Worm (Caenorhabditis elegans): ENCODE data around the gene nhr-19.

nhr-19 gene

ce11 chrII:9604063-9604462 is 1.3 kb downstream of the nhr-19 start:
- TF ChIP-seq nhr-237 (tag; optimal IDR thresholded peaks at IDR 0.05): no peak
- TF ChIP-seq lsy-2 (tag; optimal IDR thresholded peaks at IDR 0.05): no peak
- TF ChIP-seq mab-5 (tag; optimal IDR thresholded peaks at IDR 0.05): no peak
- TF ChIP-seq nhr-12 (tag; optimal IDR thresholded peaks at IDR 0.05): no peak
- no peak for TF ChIP-seq mep-1 (tag; optimal IDR thresholded peaks at IDR 0.05)
- no peak for TF ChIP-seq drap-1 (GFP tag; optimal IDR thresholded peaks at IDR 0.05)
- TF ChIP-seq sem-2 (GFP tag; optimal IDR thresholded peaks at IDR 0.05): no peak
- no peak for TF ChIP-seq unc-39 (tag; optimal IDR thresholded peaks at IDR 0.05)
- no peak for TF ChIP-seq snpc-4 (tag; optimal IDR thresholded peaks at IDR 0.05)
- no peak for TF ChIP-seq pha-4 (tag; optimal IDR thresholded peaks at IDR 0.05)
- TF ChIP-seq ceh-39 (tag; optimal IDR thresholded peaks at IDR 0.05): no peak
- no peak for TF ChIP-seq ceh-83 (GFP tag; optimal IDR thresholded peaks at IDR 0.05)
- no peak for TF ChIP-seq ces-1 (GFP tag; optimal IDR thresholded peaks at IDR 0.05)
- no peak for TF ChIP-seq lin-32 (GFP tag; optimal IDR thresholded peaks at IDR 0.05)
- no peak for TF ChIP-seq nhr-28 (tag; optimal IDR thresholded peaks at IDR 0.05)
- TF ChIP-seq bed-3 (GFP tag; optimal IDR thresholded peaks at IDR 0.05): no peak
- no peak for TF ChIP-seq blmp-1 (tag; optimal IDR thresholded peaks at IDR 0.05)
- TF ChIP-seq sptf-1 (tag; optimal IDR thresholded peaks at IDR 0.05): no peak

DNA sequence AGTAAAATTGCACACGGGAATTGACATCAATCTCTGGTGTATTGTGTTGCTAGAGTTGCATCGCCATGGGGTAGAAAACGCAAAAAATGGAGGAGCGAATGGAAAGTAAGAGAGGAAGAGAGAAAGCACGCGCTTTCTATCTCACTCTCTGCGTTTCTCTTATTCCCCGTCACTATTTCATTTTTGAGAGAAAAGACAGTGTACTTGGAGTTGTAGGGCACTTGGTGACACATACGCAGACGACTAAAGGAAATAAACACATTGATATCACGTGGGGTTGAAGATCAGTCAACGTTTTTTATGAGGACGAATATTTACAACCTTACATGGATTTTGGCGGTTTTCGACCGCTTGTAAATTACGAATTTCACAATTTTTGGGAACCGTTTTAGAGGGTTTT is 1.9 kb downstream of the nhr-19 start:
- peak; percentile 65 for TF ChIP-seq hlh-1 (tag; optimal IDR thresholded peaks at IDR 0.05)
- no peak for TF ChIP-seq snpc-4 (tag; optimal IDR thresholded peaks at IDR 0.05)
- TF ChIP-seq nhr-237 (tag; optimal IDR thresholded peaks at IDR 0.05): peak; percentile 80
- TF ChIP-seq nhr-2 (tag; optimal IDR thresholded peaks at IDR 0.05): no peak
- TF ChIP-seq unc-120 (tag; optimal IDR thresholded peaks at IDR 0.05; ENCODE audit: poor library complexity, severe bottlenecking): peak; percentile 75
- TF ChIP-seq mep-1 (tag; optimal IDR thresholded peaks at IDR 0.05): peak; percentile 32
- TF ChIP-seq lin-13 (tag; optimal IDR thresholded peaks at IDR 0.05): no peak
- TF ChIP-seq mab-5 (tag; optimal IDR thresholded peaks at IDR 0.05): peak; percentile 3
- TF ChIP-seq pha-4 (tag; optimal IDR thresholded peaks at IDR 0.05): peak; percentile 68
- peak; percentile 80 for TF ChIP-seq unc-62 (GFP tag; optimal IDR thresholded peaks at IDR 0.05)
- no peak for TF ChIP-seq zip-8 (tag; optimal IDR thresholded peaks at IDR 0.05)
- TF ChIP-seq lsy-2 (tag; optimal IDR thresholded peaks at IDR 0.05): peak; percentile 34
- TF ChIP-seq ceh-83 (GFP tag; optimal IDR thresholded peaks at IDR 0.05): no peak
- peak; percentile 28 for TF ChIP-seq nhr-28 (tag; optimal IDR thresholded peaks at IDR 0.05)

DNA sequence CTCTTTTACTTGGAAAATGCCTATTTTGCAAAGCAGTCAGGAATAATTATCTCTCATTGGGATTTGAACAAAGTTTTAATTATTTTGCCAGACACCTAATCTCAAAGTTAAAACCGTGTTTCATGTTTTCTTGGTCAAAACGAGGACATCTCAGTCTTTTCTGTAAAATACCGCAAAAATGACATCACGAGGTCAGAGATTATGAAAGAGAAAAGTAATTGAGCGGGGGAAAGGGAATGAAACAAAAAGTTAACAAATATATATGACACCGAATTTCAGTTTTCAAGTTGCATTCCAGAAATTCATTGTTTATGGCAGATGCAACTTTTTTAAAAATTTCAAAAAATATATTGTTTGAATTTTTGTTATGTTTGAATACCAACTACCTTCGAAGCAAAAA is 2.8 kb downstream of the nhr-19 start:
- no peak for TF ChIP-seq sem-2 (GFP tag; optimal IDR thresholded peaks at IDR 0.05)
- no peak for TF ChIP-seq zip-8 (tag; optimal IDR thresholded peaks at IDR 0.05)
- TF ChIP-seq ceh-83 (GFP tag; optimal IDR thresholded peaks at IDR 0.05): no peak
- no peak for TF ChIP-seq nhr-237 (tag; optimal IDR thresholded peaks at IDR 0.05)
- TF ChIP-seq M03D4.4 (tag; optimal IDR thresholded peaks at IDR 0.05): no peak
- no peak for TF ChIP-seq ceh-39 (tag; optimal IDR thresholded peaks at IDR 0.05)
- no peak for TF ChIP-seq lsy-2 (tag; optimal IDR thresholded peaks at IDR 0.05)
- TF ChIP-seq mep-1 (tag; optimal IDR thresholded peaks at IDR 0.05): no peak
- no peak for TF ChIP-seq bed-3 (GFP tag; optimal IDR thresholded peaks at IDR 0.05)
- TF ChIP-seq tbx-8 (GFP tag; optimal IDR thresholded peaks at IDR 0.05): no peak
- TF ChIP-seq unc-120 (tag; optimal IDR thresholded peaks at IDR 0.05; ENCODE audit: poor library complexity, severe bottlenecking): no peak

ce11 chrII:9601679-9602078 is 3.6 kb downstream of the nhr-19 start:
- no peak for TF ChIP-seq nhr-28 (tag; optimal IDR thresholded peaks at IDR 0.05)
- TF ChIP-seq drap-1 (GFP tag; optimal IDR thresholded peaks at IDR 0.05): no peak
- TF ChIP-seq mab-5 (tag; optimal IDR thresholded peaks at IDR 0.05): no peak
- no peak for TF ChIP-seq M03D4.4 (tag; optimal IDR thresholded peaks at IDR 0.05)
- no peak for TF ChIP-seq blmp-1 (tag; optimal IDR thresholded peaks at IDR 0.05)
- no peak for TF ChIP-seq tbx-8 (GFP tag; optimal IDR thresholded peaks at IDR 0.05)
- no peak for TF ChIP-seq lin-32 (GFP tag; optimal IDR thresholded peaks at IDR 0.05)
- no peak for TF ChIP-seq nhr-12 (tag; optimal IDR thresholded peaks at IDR 0.05)

DNA sequence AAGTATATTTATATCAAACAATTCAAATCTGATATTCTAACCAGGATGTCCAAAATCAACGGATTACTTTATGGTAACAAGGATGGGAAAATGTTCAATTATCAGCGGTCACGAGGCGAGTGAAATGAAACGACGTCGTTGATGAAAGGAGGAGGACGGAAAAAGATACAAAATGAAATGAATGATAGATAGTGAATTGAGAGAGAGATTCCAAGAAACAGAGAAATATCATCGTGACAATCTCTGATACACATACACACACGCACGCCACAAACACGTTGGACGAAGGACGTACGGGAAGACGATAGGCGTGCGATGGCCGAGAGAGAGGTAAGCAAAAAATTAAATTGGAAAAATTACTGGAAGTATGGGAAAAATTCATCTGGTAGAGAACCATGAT is 4.3 kb downstream of the nhr-19 start:
- no peak for TF ChIP-seq bed-3 (GFP tag; optimal IDR thresholded peaks at IDR 0.05)
- TF ChIP-seq nhr-2 (tag; optimal IDR thresholded peaks at IDR 0.05): no peak
- TF ChIP-seq ceh-83 (GFP tag; optimal IDR thresholded peaks at IDR 0.05): no peak
- no peak for TF ChIP-seq ham-2 (GFP tag; optimal IDR thresholded peaks at IDR 0.05)
- TF ChIP-seq pha-4 (tag; optimal IDR thresholded peaks at IDR 0.05): no peak
- peak; percentile 5 for TF ChIP-seq unc-120 (tag; optimal IDR thresholded peaks at IDR 0.05; ENCODE audit: poor library complexity, severe bottlenecking)
- no peak for TF ChIP-seq flh-1 (GFP tag; optimal IDR thresholded peaks at IDR 0.05)
- no peak for TF ChIP-seq ceh-39 (tag; optimal IDR thresholded peaks at IDR 0.05)
